Worm (Caenorhabditis elegans) whole organism, young adult: ENCODE data around the gene Y47D7A.15.

Source experiments
- B0035.1 ChIP-seq: sonication (generic microtip); optimal IDR thresholded peaks from 2 replicates; lab custom pipeline; 2016; ENCODE audit warnings: missing genetic modification characterization, mild to moderate bottlenecking, missing compliant biosample characterization, missing genotype, missing genetic modification reagents
- B0336.3 ChIP-seq: fragments of 200-800 bp; sonication (Bioruptor generic); IDR thresholded peaks from 2 replicates; pipeline ENCODE4 v1.3.6; 2022; ENCODE audit warnings: missing genetic modification characterization, missing compliant biosample characterization
- C17E4.6 ChIP-seq: fragments of 200-800 bp; sonication (Bioruptor generic); IDR thresholded peaks from 2 replicates; pipeline ENCODE4 v1.3.6; 2022; ENCODE audit warnings: missing genetic modification reagents, missing genetic modification characterization, missing compliant biosample characterization
- F22D6.2 ChIP-seq: sonication (generic microtip); optimal IDR thresholded peaks from 2 replicates; lab custom pipeline; 2016; ENCODE audit warnings: mild to moderate bottlenecking, missing genetic modification characterization, missing compliant biosample characterization
- F37B4.10 ChIP-seq: fragments of 200-800 bp; sonication (Bioruptor generic); IDR thresholded peaks from 2 replicates; pipeline ENCODE4 v1.3.6; 2022; ENCODE audit warnings: missing genetic modification characterization, missing compliant biosample characterization
- F55B11.4 ChIP-seq: sonication (generic microtip); optimal IDR thresholded peaks from 2 replicates; lab custom pipeline; 2016; ENCODE audit warnings: missing compliant biosample characterization, missing genetic modification characterization, borderline replicate concordance; ENCODE audit not compliant: insufficient read depth
- F57C9.4 ChIP-seq: sonication (generic microtip); optimal IDR thresholded peaks from 2 replicates; lab custom pipeline; 2017; ENCODE audit warnings: mild to moderate bottlenecking, missing genetic modification characterization, missing compliant biosample characterization
- K12H6.12 ChIP-seq: fragments of 200-800 bp; sonication (Bioruptor generic); optimal IDR thresholded peaks from 2 replicates; lab custom pipeline; 2018; ENCODE audit warnings: mild to moderate bottlenecking, missing genetic modification characterization, missing compliant biosample characterization
- T07F8.4 ChIP-seq: sonication (generic microtip); optimal IDR thresholded peaks from 2 replicates; lab custom pipeline; 2016; ENCODE audit warnings: mild to moderate bottlenecking, missing genetic modification characterization, moderate library complexity, missing compliant biosample characterization
- T26A5.8 ChIP-seq: sonication (generic microtip); optimal IDR thresholded peaks from 2 replicates; lab custom pipeline; 2016; ENCODE audit warnings: missing genetic modification characterization, missing compliant biosample characterization
- Y53G8AR.9 ChIP-seq: fragments of 200-800 bp; sonication (Bioruptor generic); conservative IDR thresholded peaks from 2 replicates; pipeline ENCODE4 v1.3.6; 2022; ENCODE audit warnings: missing genetic modification reagents, missing genetic modification characterization, missing compliant biosample characterization
- akir-1 ChIP-seq: fragments of 200-800 bp; sonication (Bioruptor generic); optimal IDR thresholded peaks from 2 replicates; lab custom pipeline; 2018; ENCODE audit warnings: mild to moderate bottlenecking, missing genetic modification characterization, moderate library complexity, missing compliant biosample characterization
- aptf-2 ChIP-seq: fragments of 200-800 bp; sonication (Bioruptor generic); conservative IDR thresholded peaks from 2 replicates; pipeline ENCODE4 v1.3.6; 2022; ENCODE audit warnings: missing genetic modification reagents, missing genetic modification characterization, missing compliant biosample characterization
- atf-7 ChIP-seq: sonication (generic microtip); optimal IDR thresholded peaks from 2 replicates; lab custom pipeline; 2017; ENCODE audit warnings: mild to moderate bottlenecking, missing genetic modification characterization, missing compliant biosample characterization
- attf-6 ChIP-seq: fragments of 200-800 bp; sonication (Bioruptor generic); IDR thresholded peaks from 2 replicates; pipeline ENCODE4 v1.3.6; 2022; ENCODE audit warnings: missing genetic modification reagents, missing genetic modification characterization, missing compliant biosample characterization
- bed-1 ChIP-seq: fragments of 200-800 bp; sonication (Bioruptor generic); IDR thresholded peaks from 2 replicates; pipeline ENCODE4 v1.3.6; 2022; ENCODE audit warnings: missing genetic modification reagents, missing genetic modification characterization, missing compliant biosample characterization
- ceh-58 ChIP-seq: fragments of 200-800 bp; sonication (Bioruptor generic); IDR thresholded peaks from 2 replicates; pipeline ENCODE4 v1.3.6; 2022; ENCODE audit warnings: missing genetic modification characterization, missing compliant biosample characterization
- ceh-91 ChIP-seq: fragments of 200-800 bp; sonication (Bioruptor generic); IDR thresholded peaks from 2 replicates; pipeline ENCODE4 v1.3.6; 2022; ENCODE audit warnings: missing genetic modification reagents, missing genetic modification characterization, missing compliant biosample characterization
- dox-1 ChIP-seq: fragments of 200-800 bp; sonication (Bioruptor generic); IDR thresholded peaks from 2 replicates; pipeline ENCODE4 v1.3.6; 2022; ENCODE audit warnings: missing genetic modification reagents, missing genetic modification characterization, missing compliant biosample characterization
- dpl-1 ChIP-seq: fragments of 150-350 bp; optimal IDR thresholded peaks from 2 replicates; lab custom pipeline; 2014; ENCODE audit warnings: missing biosample characterization, missing genetic modification reagents, missing genetic modification characterization
- efl-1 ChIP-seq: fragments of 150-350 bp; optimal IDR thresholded peaks from 2 replicates; lab custom pipeline; 2014; ENCODE audit warnings: missing biosample characterization, missing genetic modification reagents, missing genetic modification characterization
- egrh-3 ChIP-seq: fragments of 200-800 bp; sonication (Bioruptor generic); IDR thresholded peaks from 2 replicates; pipeline ENCODE4 v1.3.6; 2022; ENCODE audit warnings: missing genetic modification reagents, missing genetic modification characterization, missing compliant biosample characterization
- him-1 ChIP-seq: sonication (generic microtip); optimal IDR thresholded peaks from 2 replicates; lab custom pipeline; 2016; ENCODE audit warnings: missing genotype, missing genetic modification reagents, missing genetic modification characterization, missing compliant biosample characterization
- hmg-1.2 ChIP-seq: fragments of 200-800 bp; sonication (Bioruptor generic); IDR thresholded peaks from 2 replicates; pipeline ENCODE4 v1.3.6; 2022; ENCODE audit warnings: missing genetic modification reagents, missing genetic modification characterization, missing compliant biosample characterization
- hsf-1 ChIP-seq: fragments of 200-800 bp; sonication (Bioruptor generic); IDR thresholded peaks from 2 replicates; pipeline ENCODE4 v1.3.6; 2022; ENCODE audit warnings: missing genetic modification reagents, missing genetic modification characterization, missing compliant biosample characterization
- lag-1 ChIP-seq: fragments of 200-800 bp; sonication (Bioruptor generic); IDR thresholded peaks from 2 replicates; pipeline ENCODE4 v1.3.6; 2022; ENCODE audit warnings: missing genetic modification reagents, missing genetic modification characterization, missing compliant biosample characterization
- let-526 ChIP-seq: fragments of 200-800 bp; sonication (Bioruptor generic); IDR thresholded peaks from 2 replicates; pipeline ENCODE4 v1.3.6; 2022; ENCODE audit warnings: missing genetic modification reagents, missing genetic modification characterization, missing compliant biosample characterization
- let-607 ChIP-seq, 2 experiments: fragments of 200-800 bp in 1 of 2; sonication (Bioruptor generic) in 1 of 2; sonication (generic microtip) in 1 of 2; optimal IDR thresholded peaks; 2 replicates each; lab custom pipeline; 2016 to 2018; ENCODE audit warnings: mild to moderate bottlenecking in 2 of 2, missing compliant biosample characterization in 2 of 2, missing genetic modification characterization in 2 of 2, moderate library complexity in 2 of 2, missing genotype in 1 of 2
- lin-26 ChIP-seq: fragments of 200-800 bp; sonication (Bioruptor generic); IDR thresholded peaks from 2 replicates; pipeline ENCODE4 v1.3.6; 2022; ENCODE audit warnings: missing genetic modification reagents, missing genetic modification characterization, missing compliant biosample characterization
- madf-3 ChIP-seq: fragments of 200-800 bp; sonication (Bioruptor generic); IDR thresholded peaks from 2 replicates; pipeline ENCODE4 v1.3.6; 2022; ENCODE audit warnings: missing genetic modification reagents, missing genetic modification characterization, missing compliant biosample characterization
- madf-6 ChIP-seq: fragments of 200-800 bp; sonication (Bioruptor generic); IDR thresholded peaks from 2 replicates; pipeline ENCODE4 v1.3.6; 2022; ENCODE audit warnings: missing genetic modification reagents, missing genetic modification characterization, missing compliant biosample characterization
- madf-8 ChIP-seq: fragments of 200-800 bp; sonication (Bioruptor generic); conservative IDR thresholded peaks from 2 replicates; pipeline ENCODE4 v1.3.6; 2022; ENCODE audit warnings: missing genetic modification reagents, missing genetic modification characterization, missing compliant biosample characterization
- mcd-1 ChIP-seq: fragments of 200-800 bp; sonication (Bioruptor generic); IDR thresholded peaks from 2 replicates; pipeline ENCODE4 v1.3.6; 2022; ENCODE audit warnings: missing genetic modification reagents, missing genetic modification characterization, missing compliant biosample characterization
- mxl-1 ChIP-seq: sonication (generic microtip); optimal IDR thresholded peaks from 2 replicates; lab custom pipeline; 2016; ENCODE audit warnings: missing genetic modification characterization, missing compliant biosample characterization
- nfya-1 ChIP-seq: sonication (generic microtip); optimal IDR thresholded peaks from 2 replicates; lab custom pipeline; 2017; ENCODE audit warnings: antibody characterized with exemption, missing compliant biosample characterization, missing genetic modification characterization, borderline replicate concordance; ENCODE audit not compliant: insufficient read depth
- nhr-80 ChIP-seq: sonication (generic microtip); optimal IDR thresholded peaks from 2 replicates; lab custom pipeline; 2016; ENCODE audit warnings: missing genetic modification characterization, missing compliant biosample characterization
- rcor-1 ChIP-seq: fragments of 200-800 bp; sonication (Bioruptor generic); IDR thresholded peaks from 2 replicates; pipeline ENCODE4 v1.3.6; 2022; ENCODE audit warnings: missing genetic modification reagents, missing genetic modification characterization, missing compliant biosample characterization
- repo-1 ChIP-seq: sonication (generic microtip); optimal IDR thresholded peaks from 2 replicates; lab custom pipeline; 2017; ENCODE audit warnings: mild to moderate bottlenecking, missing genetic modification characterization, missing compliant biosample characterization
- sptf-2 ChIP-seq: fragments of 200-800 bp; sonication (Bioruptor generic); optimal IDR thresholded peaks from 2 replicates; lab custom pipeline; 2018; ENCODE audit warnings: mild to moderate bottlenecking, missing genetic modification characterization, missing compliant biosample characterization
- tbp1 ChIP-seq: fragments of 200-800 bp; sonication (Bioruptor generic); optimal IDR thresholded peaks from 2 replicates; lab custom pipeline; 2018; ENCODE audit warnings: mild to moderate bottlenecking, missing genetic modification characterization, missing compliant biosample characterization
- zim-3 ChIP-seq: sonication (generic microtip); optimal IDR thresholded peaks from 2 replicates; lab custom pipeline; 2017; ENCODE audit warnings: mild to moderate bottlenecking, missing genetic modification characterization, moderate library complexity, missing compliant biosample characterization
- ztf-26 ChIP-seq: sonication (generic microtip); optimal IDR thresholded peaks from 2 replicates; lab custom pipeline; 2017; ENCODE audit warnings: missing genetic modification characterization, missing compliant biosample characterization
- ztf-6 ChIP-seq: fragments of 200-800 bp; sonication (Bioruptor generic); IDR thresholded peaks from 2 replicates; pipeline ENCODE4 v1.3.6; 2022; ENCODE audit warnings: missing genetic modification reagents, missing genetic modification characterization, missing compliant biosample characterization

The Y47D7A.15 gene

ce11 chrV:4447637-4448036 is 14.7 kb upstream of the Y47D7A.15 start (continued):
- peak; percentile 14 for TF ChIP-seq tbp1 (GFP tag; lab: Kevin White, UChicago)
- no peak for TF ChIP-seq let-607 (tag; optimal IDR thresholded peaks at IDR 0.05; lab: Kevin White, UChicago)
- TF ChIP-seq ztf-26 (tag; lab: Kevin White, UChicago), result no peak
- TF ChIP-seq F22D6.2 (tag; lab: Kevin White, UChicago), result no peak
- TF ChIP-seq atf-7 (tag; lab: Kevin White, UChicago), result no peak
- no peak for TF ChIP-seq ceh-91 (GFP tag; lab: Robert Waterston, UW)
- TF ChIP-seq madf-3 (GFP tag; lab: Robert Waterston, UW), result no peak
- TF ChIP-seq C17E4.6 (GFP tag; lab: Robert Waterston, UW), result no peak
- no peak for TF ChIP-seq ztf-6 (GFP tag; lab: Robert Waterston, UW)
- no peak for TF ChIP-seq T26A5.8 (tag; lab: Kevin White, UChicago)
- peak; percentile 42 for TF ChIP-seq efl-1 (GFP tag; lab: Kevin White, UChicago)
- TF ChIP-seq F57C9.4 (tag; lab: Kevin White, UChicago), result no peak
- TF ChIP-seq rcor-1 (GFP tag; lab: Robert Waterston, UW), result no peak
- TF ChIP-seq hsf-1, result 0 out of 2 replicates have a peak, but pooled peaks have one; percentile 15
- TF ChIP-seq aptf-2 (GFP tag; lab: Robert Waterston, UW), result no peak
- TF ChIP-seq madf-8 (GFP tag; lab: Robert Waterston, UW), result 0 out of 2 replicates have a peak, but pooled peaks have one; percentile 21
- 0 out of 2 replicates have a peak, but pooled peaks have one; percentile 38 for TF ChIP-seq dox-1 (GFP tag; lab: Robert Waterston, UW)
- TF ChIP-seq ceh-58, result no peak
- no peak for TF ChIP-seq akir-1
- TF ChIP-seq madf-6 (GFP tag; lab: Robert Waterston, UW), result peak; percentile 85
- TF ChIP-seq zim-3, result no peak
- no peak for TF ChIP-seq F55B11.4 (tag; lab: Kevin White, UChicago)
- TF ChIP-seq bed-1 (GFP tag; lab: Robert Waterston, UW), result no peak
- peak; percentile 46 for TF ChIP-seq hmg-1.2
- TF ChIP-seq mxl-1 (tag; lab: Kevin White, UChicago), result no peak
- TF ChIP-seq F37B4.10, result no peak
- no peak for TF ChIP-seq repo-1 (tag; lab: Kevin White, UChicago)
- peak; percentile 71 for TF ChIP-seq attf-6 (GFP tag; lab: Robert Waterston, UW)

ce11 chrV:4442749-4443381 is 9.9 kb upstream of the Y47D7A.15 start, which contains the start of gene rft-1:
rft-1 (minus strand) TSS chrV:4443223.
- TF ChIP-seq nfya-1 (tag; lab: Kevin White, UChicago) (no peak), him-1 (tag; lab: Kevin White, UChicago) (peak; percentile 40), nhr-80 (tag; lab: Kevin White, UChicago) (peak; percentile 47), madf-8 (GFP tag; lab: Robert Waterston, UW) (no peak), lin-26 (GFP tag; lab: Robert Waterston, UW) (no peak)

- TF ChIP-seq mcd-1, result no peak
- TF ChIP-seq attf-6 (GFP tag; lab: Robert Waterston, UW), result no peak
- no peak for TF ChIP-seq lag-1 (GFP tag; lab: Robert Waterston, UW)
- no peak for TF ChIP-seq him-1 (tag; lab: Kevin White, UChicago)
- TF ChIP-seq dpl-1 (GFP tag; lab: Kevin White, UChicago), result no peak
- TF ChIP-seq K12H6.12, result no peak
- no peak for TF ChIP-seq ztf-26 (tag; lab: Kevin White, UChicago)
- no peak for TF ChIP-seq let-526 (GFP tag; lab: Robert Waterston, UW)
- no peak for TF ChIP-seq T26A5.8 (tag; lab: Kevin White, UChicago)
- no peak for TF ChIP-seq Y53G8AR.9 (GFP tag; lab: Robert Waterston, UW)
- TF ChIP-seq nfya-1 (tag; lab: Kevin White, UChicago), result no peak
- no peak for TF ChIP-seq egrh-3 (GFP tag; lab: Robert Waterston, UW)
- TF ChIP-seq B0336.3, result no peak
- TF ChIP-seq T07F8.4, result no peak
- no peak for TF ChIP-seq B0035.1 (tag; lab: Kevin White, UChicago)
- TF ChIP-seq sptf-2, result no peak
These were observed 4.2 kb upstream of the Y47D7A.15 start for ce11 chrV:4437215-4437614.
